Worm (Caenorhabditis elegans): ENCODE measurements around the gene srw-123.

srw-123 gene

ce11 chrV:2934075-2934474 lies 41.1 kb downstream of the srw-123 start, which contains the start of gene srh-247:
TSS of gene srh-247 (minus strand) at chrV:2934175.
- no peak for TF ChIP-seq lin-39 (tag; optimal IDR thresholded peaks at IDR 0.05)
- no peak for TF ChIP-seq nhr-6 (tag; optimal IDR thresholded peaks at IDR 0.05)
- no peak for TF ChIP-seq crh-2 (tag; optimal IDR thresholded peaks at IDR 0.05)
- TF ChIP-seq sma-3 (GFP tag; optimal IDR thresholded peaks at IDR 0.05): no peak

- TF ChIP-seq skn-1 (tag; optimal IDR thresholded peaks at IDR 0.05) (no peak), ztf-1 (GFP tag; conservative IDR thresholded peaks at IDR 0.05) (no peak), mab-5 (tag; optimal IDR thresholded peaks at IDR 0.05) (no peak), unc-39 (tag; optimal IDR thresholded peaks at IDR 0.05) (no peak), Y55F3AM.14 (GFP tag; optimal IDR thresholded peaks at IDR 0.05) (no peak), nhr-21 (tag; optimal IDR thresholded peaks at IDR 0.05) (no peak), lin-13 (GFP tag; optimal IDR thresholded peaks at IDR 0.05) (no peak), egl-27 (tag; optimal IDR thresholded peaks at IDR 0.05) (no peak), nhr-10 (tag; optimal IDR thresholded peaks at IDR 0.05) (no peak), C34F6.9 (tag; optimal IDR thresholded peaks at IDR 0.05) (no peak), lin-11 (tag; optimal IDR thresholded peaks at IDR 0.05) (no peak), ztf-4 (tag; optimal IDR thresholded peaks at IDR 0.05) (no peak), nhr-12 (tag; optimal IDR thresholded peaks at IDR 0.05) (no peak), fos-1 (tag; optimal IDR thresholded peaks at IDR 0.05) (no peak), ama-1 (optimal IDR thresholded peaks at IDR 0.05) (no peak), gmeb-1 (tag; optimal IDR thresholded peaks at IDR 0.05) (no peak), nhr-129 (tag; optimal IDR thresholded peaks at IDR 0.05) (no peak), alr-1 (tag; optimal IDR thresholded peaks at IDR 0.05) (no peak), nhr-6 (tag; optimal IDR thresholded peaks at IDR 0.05) (no peak)
These were observed 43.9 kb downstream of the srw-123 start, which contains the start of gene C31B8.1 for ce11 chrV:2931252-2931651. TSS of gene C31B8.1 (plus strand) at chrV:2931552.

- TF ChIP-seq unc-62 (GFP tag; optimal IDR thresholded peaks at IDR 0.05) (no peak), R02D3.7 (tag; optimal IDR thresholded peaks at IDR 0.05) (no peak), mbf-1 (tag; optimal IDR thresholded peaks at IDR 0.05) (no peak), dmd-4 (tag; optimal IDR thresholded peaks at IDR 0.05) (no peak), snpc-4 (tag; optimal IDR thresholded peaks at IDR 0.05) (no peak), blmp-1 (tag; optimal IDR thresholded peaks at IDR 0.05; ENCODE audit: insufficient read depth) (no peak), lsy-2 (tag; optimal IDR thresholded peaks at IDR 0.05) (no peak), nhr-12 (tag; optimal IDR thresholded peaks at IDR 0.05) (no peak), sem-4 (tag; optimal IDR thresholded peaks at IDR 0.05) (no peak), skn-1 (tag; optimal IDR thresholded peaks at IDR 0.05) (no peak), sma-9 (GFP tag; optimal IDR thresholded peaks at IDR 0.05) (no peak), sma-9 (tag; optimal IDR thresholded peaks at IDR 0.05) (no peak), peb-1 (tag; optimal IDR thresholded peaks at IDR 0.05) (no peak)
These were observed 45.4 kb downstream of the srw-123 start, which contains the start of gene C31B8.16 for ce11 chrV:2929753-2930152. TSS of gene C31B8.16 (plus strand) at chrV:2930053.

- TF ChIP-seq elt-1 (tag; optimal IDR thresholded peaks at IDR 0.05) (no peak), nhr-23 (tag; optimal IDR thresholded peaks at IDR 0.05) (no peak), sma-9 (GFP tag; optimal IDR thresholded peaks at IDR 0.05) (no peak), sma-9 (tag; optimal IDR thresholded peaks at IDR 0.05) (no peak), lsy-2 (tag; optimal IDR thresholded peaks at IDR 0.05) (no peak), mab-5 (tag; optimal IDR thresholded peaks at IDR 0.05) (no peak), mbf-1 (tag; optimal IDR thresholded peaks at IDR 0.05) (no peak), ceh-16 (tag; optimal IDR thresholded peaks at IDR 0.05) (no peak), blmp-1 (tag; optimal IDR thresholded peaks at IDR 0.05; ENCODE audit: insufficient read depth) (no peak), nhr-77 (tag; optimal IDR thresholded peaks at IDR 0.05) (no peak), R02D3.7 (tag; optimal IDR thresholded peaks at IDR 0.05) (no peak), unc-55 (GFP tag; optimal IDR thresholded peaks at IDR 0.05) (no peak)
These were observed 47.6 kb downstream of the srw-123 start, which contains the start of gene C31B8.12 for ce11 chrV:2927553-2927952. TSS of gene C31B8.12 (minus strand) at chrV:2927653.
